Fruit fly (Drosophila melanogaster) whole organism, embryonic: ENCODE data around the gene Nf-YC.

Experiments used
- CG10209 ChIP-seq: fragments of 200-800 bp; sonication (Bioruptor generic); optimal IDR thresholded peaks from 3 replicates; lab custom pipeline; 2017; ENCODE audit warnings: missing biosample characterization, mild to moderate bottlenecking, missing genetic modification characterization, missing genetic modification reagents
- CG10274 ChIP-seq: fragments of 200-800 bp; sonication (Bioruptor generic); optimal IDR thresholded peaks from 3 replicates; lab custom pipeline; 2017; ENCODE audit warnings: missing biosample characterization, mild to moderate bottlenecking, missing genetic modification characterization
- CG10543 ChIP-seq: fragments of 200-800 bp; sonication (Bioruptor generic); optimal IDR thresholded peaks from 3 replicates; lab custom pipeline; 2017; ENCODE audit warnings: missing biosample characterization, mild to moderate bottlenecking, missing genetic modification characterization, moderate library complexity
- CG11085 ChIP-seq: fragments of 200-800 bp; sonication (Bioruptor generic); IDR thresholded peaks from 2 replicates; pipeline ENCODE4 v1.3.6; 2022; ENCODE audit warnings: missing biosample characterization, missing genetic modification characterization
- CG11093 ChIP-seq: fragments of 200-800 bp; sonication (Bioruptor generic); IDR thresholded peaks from 3 replicates; pipeline ENCODE4 v1.3.6; 2022; ENCODE audit warnings: missing biosample characterization, missing genetic modification characterization
- CG11504 ChIP-seq: fragments of 200-800 bp; sonication (Bioruptor generic); optimal IDR thresholded peaks from 3 replicates; lab custom pipeline; 2019; ENCODE audit warnings: missing biosample characterization, mild to moderate bottlenecking, missing genetic modification characterization, moderate library complexity
- CG12236 ChIP-seq: fragments of 200-800 bp; sonication (Bioruptor generic); optimal IDR thresholded peaks from 2 replicates; lab custom pipeline; 2016; ENCODE audit warnings: missing biosample characterization, missing genetic modification characterization
- CG13424 ChIP-seq: fragments of 200-800 bp; sonication (Bioruptor generic); optimal IDR thresholded peaks from 2 replicates; lab custom pipeline; 2019; ENCODE audit warnings: missing biosample characterization, mild to moderate bottlenecking, missing genetic modification characterization, moderate library complexity
- CG14667 ChIP-seq: fragments of 200-800 bp; sonication (Bioruptor generic); IDR thresholded peaks from 2 replicates; pipeline ENCODE4 v1.3.6; 2022; ENCODE audit warnings: missing biosample characterization, missing genetic modification characterization
- CG14710 ChIP-seq: fragments of 200-800 bp; sonication (Bioruptor generic); optimal IDR thresholded peaks from 3 replicates; lab custom pipeline; 2019; ENCODE audit warnings: missing biosample characterization, mild to moderate bottlenecking, missing genetic modification characterization, moderate library complexity
- CG15479 ChIP-seq: fragments of 200-800 bp; sonication (Bioruptor generic); optimal IDR thresholded peaks from 3 replicates; lab custom pipeline; 2019; ENCODE audit warnings: missing biosample characterization, mild to moderate bottlenecking, missing genetic modification characterization, moderate library complexity
- CG15514 ChIP-seq: fragments of 200-800 bp; sonication (Bioruptor generic); optimal IDR thresholded peaks from 3 replicates; lab custom pipeline; 2017; ENCODE audit warnings: missing biosample characterization, missing genetic modification characterization, mild to moderate bottlenecking, moderate library complexity, missing genetic modification reagents
- CG16779 ChIP-seq: fragments of 200-800 bp; sonication (Bioruptor generic); IDR thresholded peaks from 2 replicates; pipeline ENCODE4 v1.3.6; 2022; ENCODE audit warnings: missing biosample characterization, missing genetic modification characterization
- CG1792 ChIP-seq: fragments of 200-800 bp; sonication (Bioruptor generic); optimal IDR thresholded peaks from 2 replicates; lab custom pipeline; 2016; ENCODE audit warnings: missing biosample characterization, missing genetic modification characterization
- CG18599 ChIP-seq: fragments of 200-800 bp; sonication (Bioruptor generic); optimal IDR thresholded peaks from 3 replicates; lab custom pipeline; 2017; ENCODE audit warnings: missing biosample characterization, missing genetic modification characterization, mild to moderate bottlenecking, moderate library complexity, missing genetic modification reagents
- CG18619 ChIP-seq: fragments of 200-800 bp; sonication (Bioruptor generic); optimal IDR thresholded peaks from 3 replicates; lab custom pipeline; 2017; ENCODE audit warnings: missing biosample characterization, mild to moderate bottlenecking, missing genetic modification characterization
- CG3847 ChIP-seq: fragments of 200-800 bp; sonication (Bioruptor generic); IDR thresholded peaks from 2 replicates; pipeline ENCODE4 v1.3.6; 2022; ENCODE audit warnings: missing biosample characterization, missing genetic modification characterization
- CG42726 ChIP-seq: fragments of 200-800 bp; sonication (Bioruptor generic); IDR thresholded peaks from 2 replicates; pipeline ENCODE4 v1.3.6; 2022; ENCODE audit warnings: missing biosample characterization, missing genetic modification characterization; ENCODE audit not compliant: partially characterized antibody
- CG6854 ChIP-seq: fragments of 200-800 bp; sonication (Bioruptor generic); optimal IDR thresholded peaks from 3 replicates; lab custom pipeline; 2017; ENCODE audit warnings: missing biosample characterization, mild to moderate bottlenecking, missing genetic modification characterization
- CG8281 ChIP-seq: fragments of 200-800 bp; sonication (Bioruptor generic); optimal IDR thresholded peaks from 2 replicates; lab custom pipeline; 2018; ENCODE audit warnings: missing biosample characterization, mild to moderate bottlenecking, missing genetic modification characterization, moderate library complexity
- CG8924 ChIP-seq: fragments of 200-800 bp; optimal IDR thresholded peaks from 3 replicates; lab custom pipeline; 2019; ENCODE audit warnings: missing biosample characterization, mild to moderate bottlenecking, missing genetic modification characterization, moderate library complexity
- CG9876 ChIP-seq: fragments of 200-800 bp; sonication (Bioruptor generic); optimal IDR thresholded peaks from 2 replicates; lab custom pipeline; 2016; ENCODE audit warnings: missing biosample characterization, missing genetic modification characterization
- Dip3 ChIP-seq: fragments of 200-800 bp; sonication (Bioruptor generic); optimal IDR thresholded peaks from 3 replicates; lab custom pipeline; 2016; ENCODE audit warnings: missing biosample characterization, missing genetic modification characterization
- ERR ChIP-seq: fragments of 200-800 bp; sonication (Bioruptor generic); optimal IDR thresholded peaks from 2 replicates; lab custom pipeline; 2016; ENCODE audit warnings: missing biosample characterization, missing genetic modification characterization
- Eip74EF ChIP-seq, 2 experiments: fragments of 200-800 bp in 1 of 2; fragments of >200 bp in 1 of 2; sonication (Bioruptor generic) in 1 of 2; optimal IDR thresholded peaks; 2 replicates each; lab custom pipeline; 2017 to 2019; ENCODE audit warnings: missing biosample characterization in 2 of 2, missing genetic modification characterization in 2 of 2, mild to moderate bottlenecking in 1 of 2, moderate library complexity in 1 of 2
- HLH4C ChIP-seq: fragments of 200-800 bp; sonication (Bioruptor generic); IDR thresholded peaks from 3 replicates; pipeline ENCODE4 v1.3.6; 2022; ENCODE audit warnings: missing biosample characterization, missing genetic modification characterization; ENCODE audit not compliant: partially characterized antibody
- HLH54F ChIP-seq: fragments of 200-800 bp; sonication (Bioruptor generic); optimal IDR thresholded peaks from 3 replicates; lab custom pipeline; 2016; ENCODE audit warnings: missing biosample characterization, missing genetic modification characterization
- Hey ChIP-seq: fragments of 200-800 bp; sonication (Bioruptor generic); optimal IDR thresholded peaks from 3 replicates; lab custom pipeline; 2018; ENCODE audit warnings: missing biosample characterization, mild to moderate bottlenecking, missing genetic modification characterization
- Hr78 ChIP-seq, 2 experiments: fragments of 200-800 bp in 1 of 2; fragments of >200 bp in 1 of 2; sonication (Bioruptor generic) in 1 of 2; optimal IDR thresholded peaks; 2 replicates each; lab custom pipeline; 2017 to 2019; ENCODE audit warnings: missing biosample characterization in 2 of 2, missing genetic modification characterization in 2 of 2, mild to moderate bottlenecking in 1 of 2, moderate library complexity in 1 of 2
- Hsf ChIP-seq: fragments of 200-800 bp; sonication (Bioruptor generic); optimal IDR thresholded peaks from 3 replicates; lab custom pipeline; 2016; ENCODE audit warnings: missing biosample characterization, missing genetic modification characterization
- Mad ChIP-seq: fragments of 200-800 bp; sonication (Bioruptor generic); optimal IDR thresholded peaks from 2 replicates; lab custom pipeline; 2016; ENCODE audit warnings: missing biosample characterization, missing genetic modification characterization
- Sin3A ChIP-seq: fragments of >200 bp; optimal IDR thresholded peaks from 2 replicates; lab custom pipeline; 2018
- Six4 ChIP-seq: fragments of 200-800 bp; sonication (Bioruptor generic); optimal IDR thresholded peaks from 2 replicates; lab custom pipeline; 2016; ENCODE audit warnings: missing biosample characterization, missing genetic modification characterization
- Spps ChIP-seq: fragments of 200-800 bp; sonication (Bioruptor generic); optimal IDR thresholded peaks from 2 replicates; lab custom pipeline; 2018; ENCODE audit warnings: missing biosample characterization, mild to moderate bottlenecking, missing genetic modification characterization
- cwo ChIP-seq: fragments of 200-800 bp; sonication (Bioruptor generic); optimal IDR thresholded peaks from 3 replicates; lab custom pipeline; 2017; ENCODE audit warnings: missing biosample characterization, missing genetic modification characterization, mild to moderate bottlenecking, moderate library complexity, missing genetic modification reagents
- dan ChIP-seq: fragments of 200-800 bp; sonication (Bioruptor generic); IDR thresholded peaks from 2 replicates; pipeline ENCODE4 v1.3.6; 2022; ENCODE audit warnings: missing biosample characterization, missing genetic modification characterization
- gce ChIP-seq: fragments of 200-800 bp; sonication (Bioruptor generic); IDR thresholded peaks from 3 replicates; pipeline ENCODE4 v1.3.6; 2022; ENCODE audit warnings: missing biosample characterization, missing genetic modification characterization
- grn ChIP-seq: fragments of 200-800 bp; sonication (Bioruptor generic); optimal IDR thresholded peaks from 3 replicates; lab custom pipeline; 2017; ENCODE audit warnings: missing biosample characterization, missing genetic modification characterization
- kni ChIP-seq: fragments of 200-800 bp; sonication (Bioruptor generic); optimal IDR thresholded peaks from 3 replicates; lab custom pipeline; 2017; ENCODE audit warnings: mild to moderate bottlenecking, missing biosample characterization, missing genetic modification reagents, missing genetic modification characterization
- lola ChIP-seq, 3 experiments: fragments of >200 bp in 2 of 3; fragments of 200-800 bp in 1 of 3; sonication (Bioruptor generic) in 1 of 3; optimal IDR thresholded peaks; 2 replicates each; lab custom pipeline; 2017 to 2019; ENCODE audit warnings: missing biosample characterization in 3 of 3, missing genetic modification characterization in 3 of 3, mild to moderate bottlenecking in 1 of 3, moderate library complexity in 1 of 3
- nom ChIP-seq: fragments of 200-800 bp; sonication (Bioruptor generic); optimal IDR thresholded peaks from 2 replicates; lab custom pipeline; 2017; ENCODE audit warnings: missing biosample characterization, missing genetic modification characterization, mild to moderate bottlenecking, moderate library complexity, missing genetic modification reagents
- onecut ChIP-seq: fragments of 200-800 bp; sonication (Bioruptor generic); IDR thresholded peaks from 2 replicates; pipeline ENCODE4 v1.3.6; 2022; ENCODE audit warnings: missing biosample characterization, missing genetic modification characterization
- p53 ChIP-seq: fragments of 200-800 bp; sonication (Bioruptor generic); optimal IDR thresholded peaks from 2 replicates; lab custom pipeline; 2016; ENCODE audit warnings: missing biosample characterization, missing genetic modification characterization
- peb ChIP-seq: fragments of 200-800 bp; sonication (Bioruptor generic); IDR thresholded peaks from 2 replicates; pipeline ENCODE4 v1.3.6; 2022; ENCODE audit warnings: missing biosample characterization, missing genetic modification characterization
- phol ChIP-seq: fragments of 200-800 bp; sonication (Bioruptor generic); optimal IDR thresholded peaks from 3 replicates; lab custom pipeline; 2018; ENCODE audit warnings: missing biosample characterization, mild to moderate bottlenecking, missing genetic modification characterization, moderate library complexity
- pnt ChIP-seq: fragments of 200-800 bp; sonication (Bioruptor generic); optimal IDR thresholded peaks from 3 replicates; lab custom pipeline; 2016; ENCODE audit warnings: missing biosample characterization, missing genetic modification characterization
- pzg ChIP-seq: fragments of 200-800 bp; sonication (Bioruptor generic); optimal IDR thresholded peaks from 3 replicates; lab custom pipeline; 2018; ENCODE audit warnings: missing biosample characterization, mild to moderate bottlenecking, missing genetic modification characterization, moderate library complexity
- ro ChIP-seq: fragments of 200-800 bp; sonication (Bioruptor generic); IDR thresholded peaks from 2 replicates; pipeline ENCODE4 v1.3.6; 2022; ENCODE audit warnings: missing biosample characterization, missing genetic modification characterization
- tx ChIP-seq: fragments of 200-800 bp; sonication (Bioruptor generic); optimal IDR thresholded peaks from 2 replicates; lab custom pipeline; 2016; ENCODE audit warnings: missing biosample characterization, missing genetic modification characterization
- vvl ChIP-seq: fragments of 200-800 bp; sonication (Bioruptor generic); IDR thresholded peaks from 2 replicates; pipeline ENCODE4 v1.3.6; 2022; ENCODE audit warnings: missing biosample characterization, missing genetic modification characterization

Nf-YC gene

DNA sequence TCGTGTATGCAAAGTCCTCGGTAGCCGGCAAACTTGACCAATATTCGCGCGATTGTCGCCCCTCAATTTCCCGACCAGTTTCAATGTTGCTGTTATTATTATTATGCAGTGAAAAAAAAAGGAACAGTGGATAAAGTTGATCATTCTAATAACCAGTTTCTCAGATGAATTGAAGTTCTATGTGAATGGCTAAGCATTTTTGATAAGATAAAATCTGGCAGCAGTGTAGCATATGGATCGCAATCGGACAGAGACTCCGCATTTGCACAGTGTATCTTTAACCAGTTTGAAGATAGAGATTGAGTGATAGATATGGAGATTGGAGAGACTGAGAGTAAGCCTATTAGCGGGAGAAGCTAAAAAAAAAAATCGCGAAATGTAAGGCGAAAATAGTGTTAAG, 27.3 kb downstream of the Nf-YC start (continued):
- peak; percentile 45 for TF ChIP-seq cwo (GFP tag; lab: Kevin White, UChicago)
- peak; percentile 43 for TF ChIP-seq CG10274 (GFP tag; lab: Kevin White, UChicago)
- TF ChIP-seq HLH54F (GFP tag; lab: Kevin White, UChicago), result peak; percentile 75
- no peak for TF ChIP-seq Sin3A (lab: Kevin White, UChicago)
- no peak for TF ChIP-seq HLH4C (GFP tag; lab: Robert Waterston, UW)
- TF ChIP-seq CG10209 (GFP tag; lab: Kevin White, UChicago), result peak; percentile 59
- no peak for TF ChIP-seq CG14710 (tag; lab: Kevin White, UChicago)
- peak; percentile 70 for TF ChIP-seq CG3847 (GFP tag; lab: Robert Waterston, UW)
- TF ChIP-seq Six4 (GFP tag; lab: Kevin White, UChicago), result peak; percentile 36
- TF ChIP-seq pzg (GFP tag; lab: Kevin White, UChicago), result no peak
- no peak for TF ChIP-seq kni (GFP tag; lab: Kevin White, UChicago)
- TF ChIP-seq CG18619 (GFP tag; lab: Kevin White, UChicago), result peak; percentile 64
- peak; percentile 41; the same call in 1 of the 2 replicates for TF ChIP-seq onecut (GFP tag; lab: Robert Waterston, UW)
- TF ChIP-seq CG11504 (tag; lab: Kevin White, UChicago), result peak; percentile 82
- TF ChIP-seq CG6854, result no peak
- TF ChIP-seq CG42726 (GFP tag; lab: Robert Waterston, UW), result no peak
- TF ChIP-seq Eip74EF (GFP tag; optimal IDR thresholded peaks at IDR 0.05; lab: Kevin White, UChicago), result peak in 1 of 2 experiments; percentile 37
- no peak for TF ChIP-seq Mad
- no peak for TF ChIP-seq Hey
- no peak for TF ChIP-seq CG10543
- no peak for TF ChIP-seq dan (GFP tag; lab: Robert Waterston, UW)
- TF ChIP-seq nom, result no peak
- peak; percentile 52; the same call in 2 of the 3 replicates for TF ChIP-seq CG11093 (GFP tag; lab: Robert Waterston, UW)
- peak; percentile 59 for TF ChIP-seq phol (tag; lab: Kevin White, UChicago)
- TF ChIP-seq gce, result peak; percentile 75; the same call in 2 of the 3 replicates
- peak; percentile 67 for TF ChIP-seq grn (GFP tag; lab: Kevin White, UChicago)
- peak; percentile 70 for TF ChIP-seq CG11085
- TF ChIP-seq CG15479 (GFP tag; lab: Kevin White, UChicago), result no peak
- TF ChIP-seq p53 (GFP tag; lab: Kevin White, UChicago), result no peak
- TF ChIP-seq tx, result peak; percentile 42
- TF ChIP-seq CG1792 (GFP tag; lab: Kevin White, UChicago), result peak; percentile 42
- no peak for TF ChIP-seq Hr78 (GFP tag; optimal IDR thresholded peaks at IDR 0.05; lab: Kevin White, UChicago)
- TF ChIP-seq pnt, result peak; percentile 54
- TF ChIP-seq lola (GFP tag; optimal IDR thresholded peaks at IDR 0.05; lab: Kevin White, UChicago), result no peak
- no peak for TF ChIP-seq ro (GFP tag; lab: Robert Waterston, UW)
- peak; percentile 47 for TF ChIP-seq CG9876 (GFP tag; lab: Kevin White, UChicago)
- TF ChIP-seq Hsf (GFP tag; lab: Kevin White, UChicago), result peak; percentile 71
- TF ChIP-seq CG8924 (tag; lab: Kevin White, UChicago), result peak; percentile 14
- peak; percentile 55 for TF ChIP-seq CG15514
- peak; percentile 63 for TF ChIP-seq CG14667
- TF ChIP-seq CG18599 (GFP tag; lab: Kevin White, UChicago), result peak; percentile 76
- peak; percentile 57 for TF ChIP-seq ERR (GFP tag; lab: Kevin White, UChicago)
- peak; percentile 81 for TF ChIP-seq vvl (GFP tag; lab: Robert Waterston, UW)
- TF ChIP-seq CG8281, result peak; percentile 37
- no peak for TF ChIP-seq Spps
- TF ChIP-seq Dip3, result peak; percentile 56
- no peak for TF ChIP-seq CG12236 (GFP tag; lab: Kevin White, UChicago)
- peak; percentile 37; the same call in 1 of the 2 replicates for TF ChIP-seq CG16779 (GFP tag; lab: Robert Waterston, UW)
- peak; percentile 74 for TF ChIP-seq CG13424 (tag; lab: Kevin White, UChicago)
- no peak for TF ChIP-seq peb
